Worm (Caenorhabditis elegans): ENCODE data around the gene R57.2.
"Not testable (repeated sequence)": the region's sequence is repeated elsewhere in the genome, so short reads cannot be mapped to it uniquely, and the experiment has no call there.

R57.2 gene

ce11 chrX:296934-297333 is at the start of gene R57.2:
R57.2 (plus strand) TSS chrX:297234.
- no peak for TF ChIP-seq nhr-2 (tag; optimal IDR thresholded peaks at IDR 0.05)
- TF ChIP-seq unc-39 (tag; optimal IDR thresholded peaks at IDR 0.05) = no peak
- TF ChIP-seq lin-32 (GFP tag; optimal IDR thresholded peaks at IDR 0.05) = no peak
- TF ChIP-seq M03D4.4 (tag; optimal IDR thresholded peaks at IDR 0.05) = no peak
- no peak for TF ChIP-seq blmp-1 (tag; optimal IDR thresholded peaks at IDR 0.05)
- TF ChIP-seq lsy-2 (tag; optimal IDR thresholded peaks at IDR 0.05) = no peak
- TF ChIP-seq ceh-83 (GFP tag; optimal IDR thresholded peaks at IDR 0.05) = no peak
- no peak for TF ChIP-seq bed-3 (GFP tag; optimal IDR thresholded peaks at IDR 0.05)
- TF ChIP-seq ces-1 (GFP tag; optimal IDR thresholded peaks at IDR 0.05) = no peak
- TF ChIP-seq pha-4 (tag; optimal IDR thresholded peaks at IDR 0.05) = no peak
- TF ChIP-seq snpc-4 (tag; optimal IDR thresholded peaks at IDR 0.05) = no peak

DNA sequence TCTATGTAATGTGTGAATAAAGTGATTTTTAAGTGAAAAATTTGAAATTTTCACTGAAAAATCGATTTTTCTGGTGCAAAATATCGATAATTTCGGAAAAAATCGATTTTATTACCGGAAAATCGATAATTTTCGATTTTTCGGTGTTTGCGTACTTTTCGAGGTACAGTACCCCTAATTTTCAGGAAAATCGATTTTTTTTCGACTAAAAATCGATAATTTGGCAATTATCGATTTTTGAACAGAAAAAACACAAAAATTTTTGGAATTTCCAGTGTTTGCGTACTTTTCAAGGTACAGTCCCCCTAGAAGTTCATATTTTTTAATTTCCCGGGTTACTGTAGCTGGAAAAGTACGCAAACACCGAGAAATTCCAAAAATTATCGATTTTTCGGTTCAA is 25.5 kb upstream of the R57.2 start:
- no peak for TF ChIP-seq elt-1 (tag; optimal IDR thresholded peaks at IDR 0.05; ENCODE audit: borderline replicate concordance, insufficient read depth)
- no peak for TF ChIP-seq ham-2 (GFP tag; optimal IDR thresholded peaks at IDR 0.05)
- no peak for TF ChIP-seq elt-3 (tag; optimal IDR thresholded peaks at IDR 0.05)

DNA sequence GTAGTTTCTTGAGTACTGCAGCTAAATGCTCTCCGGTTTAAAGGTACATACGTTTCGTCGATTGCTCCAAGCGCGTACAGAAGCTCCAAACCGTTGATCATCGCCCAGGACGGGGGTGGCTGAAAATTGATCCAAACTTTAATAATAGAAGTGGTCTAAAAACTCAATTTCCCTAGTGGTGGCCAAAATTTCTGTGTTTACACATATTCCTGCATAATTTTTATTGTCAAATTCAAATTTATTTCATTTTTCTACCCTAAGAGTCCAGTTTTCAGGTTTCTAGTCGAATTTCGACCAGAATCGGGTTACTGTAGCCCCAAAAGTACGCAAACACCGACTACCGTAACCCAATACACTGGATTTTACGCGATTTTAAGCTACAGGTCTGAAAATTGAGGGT is 23.1 kb upstream of the R57.2 start, which contains the start of gene Y108F1.5:
Y108F1.5 (minus strand) TSS at position 101 of the 400 bp plus-strand sequence.
- TF ChIP-seq ceh-39, sptf-1, nhr-2 (tag; optimal IDR thresholded peaks at IDR 0.05): not testable (repeated sequence)

DNA sequence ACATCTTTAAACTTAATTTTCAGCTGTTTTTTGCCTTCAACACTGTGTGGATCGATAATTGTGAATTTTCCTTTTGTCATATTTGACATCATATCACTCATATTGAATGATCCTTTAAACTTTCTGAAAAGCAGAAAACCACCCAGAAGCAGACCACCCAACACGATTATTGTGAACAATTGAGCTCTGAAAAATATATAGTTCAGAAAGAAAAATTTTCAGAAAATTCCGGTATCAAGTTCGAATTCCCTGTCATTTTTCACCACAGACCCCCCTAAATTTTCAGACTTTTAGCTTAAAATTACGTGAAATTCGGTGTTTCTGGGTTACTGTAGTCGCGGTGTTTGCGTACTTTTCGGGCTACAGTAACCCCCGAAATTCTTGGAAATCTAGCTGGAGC is 10.9 kb upstream of the R57.2 start, which contains the start of gene Y47C4A.1:
Y47C4A.1 (minus strand) TSS at position 101 of the 400 bp plus-strand sequence.
- TF ChIP-seq nhr-12, pha-4, mep-1 (tag; optimal IDR thresholded peaks at IDR 0.05): not testable (repeated sequence)

- TF ChIP-seq bed-3 (GFP tag; optimal IDR thresholded peaks at IDR 0.05) (no peak), ceh-83 (GFP tag; optimal IDR thresholded peaks at IDR 0.05) (no peak), zip-8 (tag; optimal IDR thresholded peaks at IDR 0.05) (no peak), ztf-11 (tag; optimal IDR thresholded peaks at IDR 0.05) (no peak), flh-1 (GFP tag; optimal IDR thresholded peaks at IDR 0.05) (no peak), hlh-1 (tag; optimal IDR thresholded peaks at IDR 0.05) (no peak), mab-5 (tag; optimal IDR thresholded peaks at IDR 0.05) (no peak), ceh-43 (GFP tag; optimal IDR thresholded peaks at IDR 0.05) (no peak), nhr-12 (tag; optimal IDR thresholded peaks at IDR 0.05) (no peak), elt-1 (tag; optimal IDR thresholded peaks at IDR 0.05; ENCODE audit: borderline replicate concordance, insufficient read depth) (no peak)
Observed at ce11 chrX:295726-296125, 1.3 kb upstream of the R57.2 start.

DNA sequence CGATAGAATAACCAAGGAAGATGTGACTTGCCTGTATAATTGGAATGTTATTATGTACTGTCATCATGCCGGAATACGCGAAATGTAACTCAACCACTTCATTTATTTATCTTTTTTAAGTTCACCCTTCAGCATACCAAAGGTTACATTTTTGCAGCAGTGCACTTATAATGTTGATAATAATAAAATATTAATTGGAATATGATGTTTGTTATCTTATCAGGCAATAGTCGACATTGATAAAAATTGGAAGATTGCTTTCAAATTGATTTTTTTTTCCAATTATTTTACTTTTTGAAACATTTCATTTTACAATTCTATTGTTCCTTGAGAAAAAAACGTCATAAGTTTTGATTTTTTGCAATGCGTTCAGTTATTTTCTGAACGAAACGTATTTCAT is 2.1 kb downstream of the R57.2 start:
- TF ChIP-seq lsy-2 (tag; optimal IDR thresholded peaks at IDR 0.05) (no peak), nhr-12 (tag; optimal IDR thresholded peaks at IDR 0.05) (no peak), pha-4 (tag; optimal IDR thresholded peaks at IDR 0.05) (no peak), mls-2 (tag; optimal IDR thresholded peaks at IDR 0.05) (no peak), unc-120 (tag; optimal IDR thresholded peaks at IDR 0.05; ENCODE audit: poor library complexity, severe bottlenecking) (no peak), drap-1 (GFP tag; optimal IDR thresholded peaks at IDR 0.05) (no peak), nhr-237 (tag; optimal IDR thresholded peaks at IDR 0.05) (no peak), unc-62 (GFP tag; optimal IDR thresholded peaks at IDR 0.05) (no peak), flh-1 (GFP tag; optimal IDR thresholded peaks at IDR 0.05) (no peak), mep-1 (tag; optimal IDR thresholded peaks at IDR 0.05) (no peak), zip-8 (tag; optimal IDR thresholded peaks at IDR 0.05) (no peak), ceh-83 (GFP tag; optimal IDR thresholded peaks at IDR 0.05) (no peak), ztf-11 (tag; optimal IDR thresholded peaks at IDR 0.05) (no peak), snpc-4 (tag; optimal IDR thresholded peaks at IDR 0.05) (no peak), sem-2 (GFP tag; optimal IDR thresholded peaks at IDR 0.05) (no peak), cnd-1 (tag; optimal IDR thresholded peaks at IDR 0.05) (no peak), lin-13 (tag; optimal IDR thresholded peaks at IDR 0.05) (no peak), unc-39 (tag; optimal IDR thresholded peaks at IDR 0.05) (no peak), lin-32 (GFP tag; optimal IDR thresholded peaks at IDR 0.05) (no peak), blmp-1 (tag; optimal IDR thresholded peaks at IDR 0.05) (no peak)

All from whole organism, mixed stage, embryonic.